Worm (Caenorhabditis elegans): ENCODE results near the gene srt-18.

srt-18 gene

DNA sequence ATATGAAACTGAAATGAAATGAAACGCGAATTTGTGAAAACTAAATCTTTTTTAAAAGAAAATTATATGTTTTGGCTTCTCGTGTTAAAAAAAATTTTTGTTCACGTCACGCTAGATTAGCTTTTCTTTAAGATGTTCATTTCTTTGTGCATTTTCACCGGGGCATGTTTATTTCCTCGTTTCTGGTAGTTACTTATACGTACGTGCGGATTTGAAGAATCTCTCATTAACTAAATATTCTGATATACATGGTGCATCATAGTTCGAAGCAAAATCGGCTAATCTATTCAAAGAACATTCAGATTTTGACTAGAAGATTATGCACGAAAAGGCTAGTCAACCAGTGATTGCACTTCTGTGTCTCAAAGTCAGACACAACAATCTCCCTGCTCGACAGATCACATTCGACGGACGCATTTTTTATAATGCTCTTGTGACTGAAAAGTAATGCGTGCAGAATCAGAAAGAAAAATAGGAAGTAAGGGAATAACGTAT lies 32.2 kb upstream of the srt-18 start, which contains the start of gene C25E10.17:
TSS of gene C25E10.17 (minus strand) at position 51 of the 495 bp plus-strand sequence.
- TF ChIP-seq F33H1.4 (GFP tag; IDR thresholded peaks at IDR 0.05) (no peak), aptf-2 (GFP tag; conservative IDR thresholded peaks at IDR 0.05) (no peak), F57C9.4 (tag; optimal IDR thresholded peaks at IDR 0.05) (no peak), dpl-1 (GFP tag; optimal IDR thresholded peaks at IDR 0.05) (no peak), hlh-12 (tag; optimal IDR thresholded peaks at IDR 0.05) (no peak), unc-130 (GFP tag; optimal IDR thresholded peaks at IDR 0.05) (no peak), ceh-79 (tag; optimal IDR thresholded peaks at IDR 0.05) (no peak), rec-8 (tag; optimal IDR thresholded peaks at IDR 0.05) (no peak), lag-1 (GFP tag; IDR thresholded peaks at IDR 0.05) (no peak), nhr-27 (tag; optimal IDR thresholded peaks at IDR 0.05) (no peak), hsf-1 (GFP tag; IDR thresholded peaks at IDR 0.05) (no peak), egrh-3 (GFP tag; IDR thresholded peaks at IDR 0.05) (no peak), egl-44 (GFP tag; IDR thresholded peaks at IDR 0.05) (no peak), F55B11.4 (tag; optimal IDR thresholded peaks at IDR 0.05; ENCODE audit: borderline replicate concordance, insufficient read depth) (no peak), lir-1 (GFP tag; conservative IDR thresholded peaks at IDR 0.05) (no peak), fkh-3 (tag; optimal IDR thresholded peaks at IDR 0.05) (no peak), pha-4 (tag; optimal IDR thresholded peaks at IDR 0.05) (no peak), F37B4.10 (GFP tag; IDR thresholded peaks at IDR 0.05) (no peak)

DNA sequence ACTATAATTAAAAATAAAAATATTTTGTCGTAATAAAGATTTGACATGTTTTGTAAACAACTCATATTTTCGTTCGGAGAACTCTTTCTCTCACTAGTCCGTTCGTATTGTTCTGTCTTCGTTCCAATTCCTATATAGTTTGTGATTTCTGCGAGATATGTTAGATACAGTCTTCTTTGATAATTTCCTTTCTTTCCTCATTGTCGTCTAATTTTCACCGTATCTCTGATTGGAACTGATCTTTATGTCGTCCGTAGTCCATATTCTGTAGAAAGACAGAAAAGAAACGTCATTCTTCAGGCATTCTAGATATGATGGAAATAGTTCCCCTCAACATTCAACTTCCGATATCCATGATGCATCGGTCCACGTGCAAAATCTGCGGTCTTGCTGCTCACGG lies 29.4 kb upstream of the srt-18 start, which contains the start of gene nhr-30:
TSS of gene nhr-30 (plus strand) at position 301 of the 400 bp plus-strand sequence.
- TF ChIP-seq F57C9.4 (tag; optimal IDR thresholded peaks at IDR 0.05) = no peak
- TF ChIP-seq F22D6.2 (tag; optimal IDR thresholded peaks at IDR 0.05) = no peak
- no peak for TF ChIP-seq lsl-1 (GFP tag; optimal IDR thresholded peaks at IDR 0.05)
- no peak for TF ChIP-seq tlf-1 (GFP tag; optimal IDR thresholded peaks at IDR 0.05)
- no peak for TF ChIP-seq ama-1 (optimal IDR thresholded peaks at IDR 0.05)
- no peak for TF ChIP-seq ama-1 (GFP tag; optimal IDR thresholded peaks at IDR 0.05)
- TF ChIP-seq mcd-1 (GFP tag; IDR thresholded peaks at IDR 0.05) = no peak
- TF ChIP-seq Y79H2A.3 (GFP tag; conservative IDR thresholded peaks at IDR 0.05) = no peak
- no peak for TF ChIP-seq efl-1 (GFP tag; optimal IDR thresholded peaks at IDR 0.05)

DNA sequence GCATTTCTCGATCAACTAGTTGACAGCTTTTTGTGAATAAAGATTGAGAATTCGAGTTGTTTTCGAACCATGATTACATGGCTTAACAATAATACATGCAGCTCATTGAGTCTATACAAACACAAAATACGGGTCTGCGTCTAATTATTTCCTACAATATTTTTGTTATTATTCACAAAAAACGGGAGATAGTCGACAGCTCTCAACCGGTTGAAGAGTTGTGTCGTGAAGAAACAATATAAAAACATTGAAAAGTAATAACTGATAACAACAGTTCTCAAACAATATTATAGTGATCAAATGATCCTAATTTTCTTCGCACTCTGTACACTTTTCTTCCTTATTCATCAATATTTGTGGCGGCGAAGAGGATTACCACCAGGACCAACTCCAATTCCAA lies 25.6 kb upstream of the srt-18 start, which contains the start of gene cyp-33B1:
TSS of gene cyp-33B1 (plus strand) at position 301 of the 400 bp plus-strand sequence.
- TF ChIP-seq chd-7 (tag; optimal IDR thresholded peaks at IDR 0.05) = no peak
- no peak for TF ChIP-seq dpff-1 (tag; optimal IDR thresholded peaks at IDR 0.05)
- TF ChIP-seq Y53F4B.3 (GFP tag; IDR thresholded peaks at IDR 0.05) = no peak
- no peak for TF ChIP-seq madf-10 (tag; optimal IDR thresholded peaks at IDR 0.05)
- TF ChIP-seq sptf-2 (GFP tag; optimal IDR thresholded peaks at IDR 0.05) = no peak
- no peak for TF ChIP-seq Y95B8A.8 (GFP tag; IDR thresholded peaks at IDR 0.05)
- TF ChIP-seq attf-6 (GFP tag; IDR thresholded peaks at IDR 0.05) = no peak
- TF ChIP-seq egl-18 (GFP tag; IDR thresholded peaks at IDR 0.05) = no peak
- no peak for TF ChIP-seq sdz-38 (tag; optimal IDR thresholded peaks at IDR 0.05)
- no peak for TF ChIP-seq ceh-79 (tag; optimal IDR thresholded peaks at IDR 0.05)
- no peak for TF ChIP-seq F37B4.10 (GFP tag; IDR thresholded peaks at IDR 0.05)
- TF ChIP-seq B0035.1 (tag; optimal IDR thresholded peaks at IDR 0.05) = no peak
- TF ChIP-seq atf-7 (tag; optimal IDR thresholded peaks at IDR 0.05) = no peak
- TF ChIP-seq Y53G8AR.9 (GFP tag; conservative IDR thresholded peaks at IDR 0.05) = no peak
- TF ChIP-seq cebp-2 (GFP tag; IDR thresholded peaks at IDR 0.05) = no peak
- TF ChIP-seq nfya-1 (tag; optimal IDR thresholded peaks at IDR 0.05; ENCODE audit: borderline replicate concordance, insufficient read depth) = no peak
- no peak for TF ChIP-seq nhr-90 (tag; optimal IDR thresholded peaks at IDR 0.05)
- TF ChIP-seq egrh-3 (GFP tag; IDR thresholded peaks at IDR 0.05) = no peak
- no peak for TF ChIP-seq F23B12.7 (tag; optimal IDR thresholded peaks at IDR 0.05; ENCODE audit: insufficient read depth)
- no peak for TF ChIP-seq lir-1 (GFP tag; conservative IDR thresholded peaks at IDR 0.05)
